Worm (Caenorhabditis elegans): ENCODE measurements around the gene gei-3.

Gene gei-3

DNA sequence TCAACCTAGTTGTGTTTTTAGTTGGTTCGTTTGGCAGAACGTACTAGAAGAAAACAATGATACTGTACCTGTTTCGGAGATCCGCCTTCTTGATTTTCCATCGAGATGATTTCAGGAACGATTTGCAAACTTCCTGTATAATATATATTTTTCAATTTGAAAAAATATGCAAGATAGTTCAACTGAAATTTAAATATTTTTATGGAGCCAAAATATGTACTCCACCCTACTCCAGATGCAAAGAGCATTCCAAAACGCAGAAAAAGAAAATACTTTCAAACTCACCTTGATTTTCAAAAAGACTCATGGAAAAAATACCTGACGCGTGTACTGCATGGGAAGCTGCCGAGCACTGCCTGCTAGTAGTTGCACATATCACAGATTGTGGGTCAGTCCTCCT lies at the start of gene gei-3:
gei-3 (minus strand) TSS at position 101 of the 400 bp plus-strand sequence.
- no peak for TF ChIP-seq zag-1 (tag; optimal IDR thresholded peaks at IDR 0.05)
- no peak for TF ChIP-seq Y55F3AM.14 (GFP tag; optimal IDR thresholded peaks at IDR 0.05)
- no peak for TF ChIP-seq nhr-77 (tag; optimal IDR thresholded peaks at IDR 0.05)
- no peak for TF ChIP-seq lin-13 (GFP tag; optimal IDR thresholded peaks at IDR 0.05)
- no peak for TF ChIP-seq peb-1 (tag; optimal IDR thresholded peaks at IDR 0.05)
- TF ChIP-seq egl-27 (tag; optimal IDR thresholded peaks at IDR 0.05): no peak
- no peak for TF ChIP-seq alr-1 (tag; optimal IDR thresholded peaks at IDR 0.05)
- no peak for TF ChIP-seq aly-2 (tag; optimal IDR thresholded peaks at IDR 0.05)
- no peak for TF ChIP-seq elt-1 (tag; optimal IDR thresholded peaks at IDR 0.05)
- TF ChIP-seq ceh-82 (tag; optimal IDR thresholded peaks at IDR 0.05): no peak
- no peak for TF ChIP-seq ztf-11 (tag; optimal IDR thresholded peaks at IDR 0.05)
- TF ChIP-seq nhr-10 (tag; optimal IDR thresholded peaks at IDR 0.05): no peak
- TF ChIP-seq ztf-4 (tag; optimal IDR thresholded peaks at IDR 0.05): no peak

DNA sequence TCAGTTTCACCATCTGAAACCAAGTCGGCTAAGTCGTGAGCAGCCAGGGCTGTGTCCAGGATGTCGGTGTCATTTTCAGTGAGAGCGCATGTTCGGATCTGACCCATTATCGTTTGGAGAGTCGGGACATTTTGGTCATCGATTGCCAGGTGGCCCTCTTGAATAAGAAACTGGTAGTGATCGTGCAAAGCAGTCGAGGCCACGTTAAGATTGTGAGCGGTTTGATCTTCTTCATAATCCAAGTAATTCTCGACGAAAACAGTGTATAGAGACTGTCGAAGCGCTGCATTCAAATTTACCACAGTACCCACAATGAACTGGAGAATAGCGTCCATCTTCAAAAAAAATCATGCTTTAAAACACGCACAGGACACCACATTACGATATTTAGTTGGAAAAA lies 49.1 kb upstream of the gei-3 start, which contains the start of gene T14G8.6:
T14G8.6 (minus strand) TSS at position 338 of the 400 bp plus-strand sequence.
- TF ChIP-seq nhr-12 (tag; optimal IDR thresholded peaks at IDR 0.05) (no peak), mbf-1 (tag; optimal IDR thresholded peaks at IDR 0.05) (no peak), gmeb-1 (tag; optimal IDR thresholded peaks at IDR 0.05) (no peak), zag-1 (tag; optimal IDR thresholded peaks at IDR 0.05) (no peak), nhr-6 (tag; optimal IDR thresholded peaks at IDR 0.05) (no peak), lin-11 (tag; optimal IDR thresholded peaks at IDR 0.05) (no peak)

DNA sequence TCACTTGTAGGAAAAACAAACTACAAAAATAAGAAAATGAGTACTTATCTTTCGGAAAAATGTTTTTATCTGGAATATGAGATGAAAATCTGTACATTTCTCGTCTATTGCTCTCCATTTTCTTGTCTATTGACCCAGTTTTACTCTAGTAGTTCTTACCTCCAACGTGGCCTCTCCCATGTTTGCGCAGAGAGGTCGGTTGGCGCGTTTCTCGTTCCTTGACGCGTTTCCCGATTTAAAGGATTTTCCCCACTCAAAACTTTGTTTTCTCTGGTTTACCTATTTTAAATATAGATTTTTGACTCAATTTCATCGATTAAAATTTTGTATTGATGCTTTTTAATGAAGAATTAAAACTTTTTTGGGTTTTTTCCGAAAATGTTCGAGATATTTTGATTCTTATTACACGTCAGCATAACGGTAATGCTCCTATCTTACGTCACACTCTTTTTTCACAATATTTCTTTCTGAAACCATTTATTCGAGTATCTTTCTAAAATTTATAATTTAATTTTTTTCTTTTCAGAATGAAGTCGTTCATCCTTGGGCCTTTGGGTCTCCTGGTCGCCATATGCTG lies 47.4 kb upstream of the gei-3 start, which contains the start of gene T14G8.3:
T14G8.3 (plus strand) TSS at position 527 of the 577 bp plus-strand sequence.
- TF ChIP-seq nhr-237 (tag; optimal IDR thresholded peaks at IDR 0.05) (no peak), unc-55 (GFP tag; optimal IDR thresholded peaks at IDR 0.05) (peak; percentile 54), lsy-2 (tag; optimal IDR thresholded peaks at IDR 0.05) (peak; percentile 23 to 69), lin-11 (tag; optimal IDR thresholded peaks at IDR 0.05) (no peak), mab-5 (tag; optimal IDR thresholded peaks at IDR 0.05) (no peak), fos-1 (tag; optimal IDR thresholded peaks at IDR 0.05) (peak; percentile 63), peb-1 (tag; optimal IDR thresholded peaks at IDR 0.05) (no peak), elt-3 (tag; optimal IDR thresholded peaks at IDR 0.05) (no peak), Y55F3AM.14 (GFP tag; optimal IDR thresholded peaks at IDR 0.05) (no peak), nhr-21 (tag; optimal IDR thresholded peaks at IDR 0.05) (peak; percentile 54), elt-1 (tag; optimal IDR thresholded peaks at IDR 0.05) (no peak), unc-62 (GFP tag; optimal IDR thresholded peaks at IDR 0.05) (no peak), F13H6.1 (tag; optimal IDR thresholded peaks at IDR 0.05) (peak; percentile 67), ztf-1 (GFP tag; conservative IDR thresholded peaks at IDR 0.05) (no peak), mbf-1 (tag; optimal IDR thresholded peaks at IDR 0.05) (no peak), R02D3.7 (tag; optimal IDR thresholded peaks at IDR 0.05) (no peak), lin-13 (GFP tag; optimal IDR thresholded peaks at IDR 0.05) (peak; percentile 55), ztf-11 (tag; optimal IDR thresholded peaks at IDR 0.05) (no peak), skn-1 (tag; optimal IDR thresholded peaks at IDR 0.05) (no peak), mdl-1 (tag; optimal IDR thresholded peaks at IDR 0.05) (no peak), gmeb-1 (tag; optimal IDR thresholded peaks at IDR 0.05) (peak; percentile 46), C34F6.9 (tag; optimal IDR thresholded peaks at IDR 0.05) (peak; percentile 49), nhr-77 (tag; optimal IDR thresholded peaks at IDR 0.05) (no peak), egl-27 (tag; optimal IDR thresholded peaks at IDR 0.05) (no peak), blmp-1 (tag; optimal IDR thresholded peaks at IDR 0.05; ENCODE audit: insufficient read depth) (no peak), nhr-129 (tag; optimal IDR thresholded peaks at IDR 0.05) (peak; percentile 57), aly-2 (tag; optimal IDR thresholded peaks at IDR 0.05) (no peak), zag-1 (tag; optimal IDR thresholded peaks at IDR 0.05) (no peak), nhr-10 (tag; optimal IDR thresholded peaks at IDR 0.05) (no peak), alr-1 (tag; optimal IDR thresholded peaks at IDR 0.05) (no peak), ceh-16 (tag; optimal IDR thresholded peaks at IDR 0.05) (no peak), ama-1 (optimal IDR thresholded peaks at IDR 0.05) (no peak), ZK546.5 (tag; optimal IDR thresholded peaks at IDR 0.05) (no peak), sma-9 (GFP tag; optimal IDR thresholded peaks at IDR 0.05) (peak; percentile 56), sma-9 (tag; optimal IDR thresholded peaks at IDR 0.05) (no peak), nhr-12 (tag; optimal IDR thresholded peaks at IDR 0.05) (no peak), nhr-6 (tag; optimal IDR thresholded peaks at IDR 0.05) (no peak), sma-3 (GFP tag; optimal IDR thresholded peaks at IDR 0.05) (peak; percentile 56), nhr-23 (tag; optimal IDR thresholded peaks at IDR 0.05) (no peak), ztf-4 (tag; optimal IDR thresholded peaks at IDR 0.05) (no peak), snpc-4 (tag; optimal IDR thresholded peaks at IDR 0.05) (no peak), crh-2 (tag; optimal IDR thresholded peaks at IDR 0.05) (peak; percentile 72), lin-39 (tag; optimal IDR thresholded peaks at IDR 0.05) (no peak), nhr-25 (tag; optimal IDR thresholded peaks at IDR 0.05) (no peak), ceh-82 (tag; optimal IDR thresholded peaks at IDR 0.05) (no peak), unc-39 (tag; optimal IDR thresholded peaks at IDR 0.05) (no peak), sem-4 (tag; optimal IDR thresholded peaks at IDR 0.05) (peak; percentile 46), nhr-11 (tag; optimal IDR thresholded peaks at IDR 0.05) (no peak)
